Fruit fly (Drosophila melanogaster): Measurements from ENCODE around the gene Spn100A.

Gene Spn100A

DNA sequence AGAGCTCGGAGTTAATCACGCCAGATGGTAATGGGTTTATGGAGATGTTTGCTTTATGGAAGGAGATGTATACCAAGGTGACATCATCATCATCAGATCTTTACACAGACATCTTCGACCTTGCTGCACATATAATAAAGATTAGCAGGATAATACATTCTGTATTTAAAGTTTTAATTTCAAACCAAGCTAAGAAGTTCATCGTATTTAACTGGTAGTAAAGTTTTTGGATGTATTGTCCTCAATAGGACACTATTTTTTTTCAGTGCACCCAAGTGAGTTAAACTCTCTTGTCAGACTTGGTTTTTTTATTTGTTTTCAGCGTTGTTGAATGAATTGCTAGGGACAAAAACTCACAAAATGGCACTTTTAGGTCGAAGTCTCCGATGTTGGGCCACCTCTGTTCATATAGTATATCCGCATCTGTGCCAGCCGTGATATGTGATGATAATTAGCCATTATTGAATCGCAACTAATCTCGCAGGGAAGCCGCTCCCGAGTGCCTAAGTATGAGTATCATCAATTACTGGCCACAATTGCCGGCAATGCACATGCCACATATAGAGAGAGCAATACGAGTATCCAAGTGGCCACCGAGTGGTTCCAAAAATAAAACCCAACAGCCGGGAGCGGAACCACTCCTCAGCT is 30.9 kb downstream of the Spn100A start:
- no peak for TF ChIP-seq tj (GFP tag; optimal IDR thresholded peaks at IDR 0.05)
- no peak for TF ChIP-seq kay (GFP tag; ENCODE audit: borderline replicate concordance)
- TF ChIP-seq ovo (GFP tag; optimal IDR thresholded peaks at IDR 0.05), result no peak
- TF ChIP-seq CG12768 (GFP tag; optimal IDR thresholded peaks at IDR 0.05), result no peak
- no peak for TF ChIP-seq Hr96 (GFP tag; optimal IDR thresholded peaks at IDR 0.05)
- TF ChIP-seq Mnt (GFP tag; optimal IDR thresholded peaks at IDR 0.05), result no peak
- no peak for TF ChIP-seq CG7101 (tag; optimal IDR thresholded peaks at IDR 0.05)
- no peak for TF ChIP-seq cic (GFP tag; optimal IDR thresholded peaks at IDR 0.05)
- TF ChIP-seq CG7045 (GFP tag; optimal IDR thresholded peaks at IDR 0.05), result no peak
- TF ChIP-seq CG5204 (GFP tag; optimal IDR thresholded peaks at IDR 0.05), result no peak
- no peak for TF ChIP-seq CG11617 (GFP tag; optimal IDR thresholded peaks at IDR 0.05)

DNA sequence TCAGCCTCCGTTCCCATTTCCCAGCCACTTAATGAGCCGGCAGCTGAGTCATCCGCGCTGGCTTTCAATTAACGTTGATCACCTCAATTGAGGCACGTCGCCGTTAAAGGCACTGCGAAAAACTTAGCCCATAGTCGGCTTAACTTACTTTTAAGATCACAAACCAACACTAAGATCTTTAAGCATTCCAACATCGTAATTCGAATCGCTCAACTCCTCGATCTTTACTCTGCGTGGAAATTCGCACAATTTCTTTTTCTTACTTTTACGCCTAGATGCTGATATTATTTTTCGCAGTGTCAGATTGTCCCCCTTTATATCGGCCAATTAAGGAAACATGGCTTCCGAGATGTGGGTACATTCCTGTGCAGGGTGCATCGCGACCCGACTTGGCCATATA is 31.9 kb downstream of the Spn100A start:
- TF ChIP-seq tj (GFP tag; optimal IDR thresholded peaks at IDR 0.05), result no peak
- no peak for TF ChIP-seq kay (GFP tag; ENCODE audit: borderline replicate concordance)
- TF ChIP-seq CG7045 (GFP tag; optimal IDR thresholded peaks at IDR 0.05), result no peak
- TF ChIP-seq toe (GFP tag; optimal IDR thresholded peaks at IDR 0.05), result no peak
- no peak for TF ChIP-seq CG12768 (GFP tag; optimal IDR thresholded peaks at IDR 0.05)
- no peak for TF ChIP-seq Crg-1 (GFP tag; optimal IDR thresholded peaks at IDR 0.05)
- no peak for TF ChIP-seq Clk (GFP tag; optimal IDR thresholded peaks at IDR 0.05)
- TF ChIP-seq Hr96 (GFP tag; optimal IDR thresholded peaks at IDR 0.05), result no peak

DNA sequence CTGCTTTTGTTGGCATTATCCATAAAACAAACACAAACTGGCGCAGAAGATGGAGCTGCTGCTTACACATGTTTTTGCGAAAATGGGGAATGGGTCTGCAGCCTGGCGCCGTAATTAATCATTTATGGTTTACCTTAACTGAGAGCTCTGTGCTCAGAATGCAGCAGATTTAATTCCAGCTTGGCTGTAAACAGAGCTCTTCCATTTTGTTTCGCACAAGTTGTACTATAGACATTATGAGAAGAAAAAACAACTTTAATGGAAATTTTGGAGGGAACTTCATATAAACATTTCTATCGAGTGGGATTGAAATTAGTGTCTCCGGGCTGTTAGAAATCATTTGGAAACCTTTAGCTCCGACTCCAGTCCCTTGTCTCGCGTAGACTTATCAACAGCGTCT is 35.3 kb downstream of the Spn100A start, which contains the start of gene eIF4H2:
TSS of gene eIF4H2 (plus strand) at position 301 of the 400 bp plus-strand sequence.
- TF ChIP-seq CG7045 (GFP tag; optimal IDR thresholded peaks at IDR 0.05), result no peak
- TF ChIP-seq Hr96 (GFP tag; optimal IDR thresholded peaks at IDR 0.05), result no peak
- no peak for TF ChIP-seq CG12768 (GFP tag; optimal IDR thresholded peaks at IDR 0.05)
- TF ChIP-seq cnc (optimal IDR thresholded peaks at IDR 0.05), result no peak
- TF ChIP-seq tj (GFP tag; optimal IDR thresholded peaks at IDR 0.05), result no peak
- no peak for TF ChIP-seq Mnt (GFP tag; optimal IDR thresholded peaks at IDR 0.05)
- TF ChIP-seq toe (GFP tag; optimal IDR thresholded peaks at IDR 0.05), result no peak
- no peak for TF ChIP-seq CG14711 (tag; optimal IDR thresholded peaks at IDR 0.05)
- TF ChIP-seq bab1 (GFP tag; optimal IDR thresholded peaks at IDR 0.05), result no peak
- no peak for TF ChIP-seq pad (GFP tag; optimal IDR thresholded peaks at IDR 0.05)
- no peak for TF ChIP-seq CG5204 (GFP tag; optimal IDR thresholded peaks at IDR 0.05)
- no peak for TF ChIP-seq Crg-1 (GFP tag; optimal IDR thresholded peaks at IDR 0.05)
- TF ChIP-seq CG7101 (tag; optimal IDR thresholded peaks at IDR 0.05), result no peak
- TF ChIP-seq CG11617 (GFP tag; optimal IDR thresholded peaks at IDR 0.05), result no peak

- TF ChIP-seq CG7101 (tag; optimal IDR thresholded peaks at IDR 0.05) (no peak), Clk (GFP tag; optimal IDR thresholded peaks at IDR 0.05) (no peak), CG5204 (GFP tag; optimal IDR thresholded peaks at IDR 0.05) (no peak), CG11617 (GFP tag; optimal IDR thresholded peaks at IDR 0.05) (no peak), kay (GFP tag; ENCODE audit: borderline replicate concordance) (no peak), bab1 (GFP tag; optimal IDR thresholded peaks at IDR 0.05) (no peak), pad (GFP tag; optimal IDR thresholded peaks at IDR 0.05) (no peak), CG14711 (tag; optimal IDR thresholded peaks at IDR 0.05) (no peak), Crg-1 (GFP tag; optimal IDR thresholded peaks at IDR 0.05) (no peak), CG1620 (GFP tag; optimal IDR thresholded peaks at IDR 0.05) (no peak), cnc (optimal IDR thresholded peaks at IDR 0.05) (no peak), Hr96 (GFP tag; optimal IDR thresholded peaks at IDR 0.05) (no peak), toe (GFP tag; optimal IDR thresholded peaks at IDR 0.05) (no peak), ovo (GFP tag; optimal IDR thresholded peaks at IDR 0.05) (no peak)
These were observed 38.6 kb downstream of the Spn100A start for dm6 chr3R:30729013-30729412.

DNA sequence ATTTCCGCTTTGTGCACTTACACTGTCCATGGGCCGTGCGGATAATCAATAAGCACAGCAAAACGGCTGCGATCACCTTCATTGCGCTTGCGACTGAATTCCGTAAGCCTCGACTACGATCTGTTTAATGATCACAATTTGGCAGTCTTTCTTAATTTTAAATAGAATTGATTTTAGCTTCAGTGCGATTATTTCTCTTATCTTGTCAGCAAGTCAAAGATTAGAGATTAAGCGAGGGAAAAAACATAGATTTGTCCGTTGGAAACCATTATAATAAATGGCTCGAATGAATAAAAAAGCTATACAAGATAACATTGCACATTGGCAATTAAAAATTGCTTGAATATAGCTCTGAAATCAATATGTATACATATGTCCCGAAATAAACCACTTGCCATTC is 40.6 kb downstream of the Spn100A start, which contains the start of gene CG11313:
TSS of gene CG11313 (minus strand) at position 101 of the 400 bp plus-strand sequence.
- TF ChIP-seq CG12768 (GFP tag; optimal IDR thresholded peaks at IDR 0.05), result no peak
- TF ChIP-seq Crg-1 (GFP tag; optimal IDR thresholded peaks at IDR 0.05), result no peak
- TF ChIP-seq bab1 (GFP tag; optimal IDR thresholded peaks at IDR 0.05), result no peak
- TF ChIP-seq CG11617 (GFP tag; optimal IDR thresholded peaks at IDR 0.05), result no peak
- TF ChIP-seq CG7045 (GFP tag; optimal IDR thresholded peaks at IDR 0.05), result no peak
- no peak for TF ChIP-seq cic (GFP tag; optimal IDR thresholded peaks at IDR 0.05)
- no peak for TF ChIP-seq Clk (GFP tag; optimal IDR thresholded peaks at IDR 0.05)
- no peak for TF ChIP-seq CG14711 (tag; optimal IDR thresholded peaks at IDR 0.05)
- TF ChIP-seq CG33017 (tag; optimal IDR thresholded peaks at IDR 0.05), result no peak
- TF ChIP-seq CG5204 (GFP tag; optimal IDR thresholded peaks at IDR 0.05), result no peak
- no peak for TF ChIP-seq toe (GFP tag; optimal IDR thresholded peaks at IDR 0.05)
- TF ChIP-seq pad (GFP tag; optimal IDR thresholded peaks at IDR 0.05), result no peak
- no peak for TF ChIP-seq kay (GFP tag; ENCODE audit: borderline replicate concordance)
- no peak for TF ChIP-seq Hr96 (GFP tag; optimal IDR thresholded peaks at IDR 0.05)

DNA sequence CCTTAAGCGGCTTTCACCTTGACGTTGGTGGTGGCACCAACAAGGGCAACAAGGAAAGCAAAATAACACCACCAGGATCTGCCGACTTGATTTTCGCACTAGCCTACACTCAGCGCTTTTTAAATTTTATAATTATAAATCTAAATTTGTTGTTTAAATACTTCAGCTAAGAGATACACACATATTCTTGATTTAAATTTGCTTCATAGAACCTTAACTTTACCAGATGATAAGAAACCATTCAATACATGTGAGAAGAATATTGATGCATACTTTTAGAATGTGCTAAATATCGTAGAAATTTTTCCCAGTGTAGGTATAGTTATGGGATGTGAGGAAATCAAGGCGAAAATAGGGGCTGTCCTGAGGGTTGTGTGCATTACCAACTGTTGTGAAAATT is 42.6 kb downstream of the Spn100A start:
- TF ChIP-seq CG1620 (GFP tag; optimal IDR thresholded peaks at IDR 0.05) (no peak), Crg-1 (GFP tag; optimal IDR thresholded peaks at IDR 0.05) (no peak), CG11617 (GFP tag; optimal IDR thresholded peaks at IDR 0.05) (no peak)

DNA sequence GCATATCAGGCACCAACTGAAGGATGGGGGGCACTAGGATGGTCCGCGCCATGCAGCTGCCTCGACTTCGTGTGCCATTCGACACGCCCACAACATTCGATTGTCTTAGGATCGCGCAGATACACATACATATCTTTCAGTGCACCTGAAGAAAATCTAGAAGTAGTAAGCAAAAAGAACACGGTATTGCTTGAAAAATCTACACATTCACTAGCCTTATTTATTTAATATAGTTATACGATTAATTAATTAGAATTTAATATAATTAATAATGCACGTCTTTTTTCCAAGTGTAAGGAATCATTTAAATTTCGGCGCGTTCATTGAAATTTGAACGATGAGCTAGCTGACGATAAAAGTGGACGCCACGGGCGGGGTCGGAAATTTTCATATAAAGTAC is 44.1 kb downstream of the Spn100A start:
- TF ChIP-seq cic (GFP tag; optimal IDR thresholded peaks at IDR 0.05) (no peak), CG14711 (tag; optimal IDR thresholded peaks at IDR 0.05) (no peak), ovo (GFP tag; optimal IDR thresholded peaks at IDR 0.05) (no peak), CG12768 (GFP tag; optimal IDR thresholded peaks at IDR 0.05) (no peak), CG33017 (tag; optimal IDR thresholded peaks at IDR 0.05) (no peak), Clk (GFP tag; optimal IDR thresholded peaks at IDR 0.05) (no peak), bab1 (GFP tag; optimal IDR thresholded peaks at IDR 0.05) (no peak), kay (GFP tag; ENCODE audit: borderline replicate concordance) (no peak), CG1620 (GFP tag; optimal IDR thresholded peaks at IDR 0.05) (no peak), cnc (optimal IDR thresholded peaks at IDR 0.05) (no peak), Mnt (GFP tag; optimal IDR thresholded peaks at IDR 0.05) (no peak), CG5204 (GFP tag; optimal IDR thresholded peaks at IDR 0.05) (no peak), CG7045 (GFP tag; optimal IDR thresholded peaks at IDR 0.05) (no peak), toe (GFP tag; optimal IDR thresholded peaks at IDR 0.05) (no peak), tj (GFP tag; optimal IDR thresholded peaks at IDR 0.05) (no peak)

All from whole organism, adult.